Worm (Caenorhabditis elegans) whole organism, young adult: Measurements from ENCODE around the gene nhr-51.

Experiments used
- F57A8.1 ChIP-seq: fragments of 200-800 bp; sonication (Bioruptor generic); optimal IDR thresholded peaks from 2 replicates; lab custom pipeline; 2018; ENCODE audit warnings: mild to moderate bottlenecking, missing genetic modification characterization, moderate library complexity, missing compliant biosample characterization
- ceh-79 ChIP-seq: sonication (generic microtip); optimal IDR thresholded peaks from 2 replicates; lab custom pipeline; 2017; ENCODE audit warnings: mild to moderate bottlenecking, missing genetic modification characterization, missing compliant biosample characterization
- gei-17 ChIP-seq: fragments of 200-800 bp; sonication (Bioruptor generic); optimal IDR thresholded peaks from 2 replicates; lab custom pipeline; 2018; ENCODE audit warnings: mild to moderate bottlenecking, missing genetic modification characterization, missing compliant biosample characterization
- lsy-27 ChIP-seq: sonication (generic microtip); optimal IDR thresholded peaks from 2 replicates; lab custom pipeline; 2017; ENCODE audit warnings: missing genetic modification characterization, mild to moderate bottlenecking, missing compliant biosample characterization, antibody characterized with exemption, missing genotype, borderline replicate concordance; ENCODE audit not compliant: insufficient read depth
- mxl-1 ChIP-seq: sonication (generic microtip); optimal IDR thresholded peaks from 2 replicates; lab custom pipeline; 2016; ENCODE audit warnings: missing genetic modification characterization, missing compliant biosample characterization
- nfya-1 ChIP-seq: sonication (generic microtip); optimal IDR thresholded peaks from 2 replicates; lab custom pipeline; 2017; ENCODE audit warnings: antibody characterized with exemption, missing compliant biosample characterization, missing genetic modification characterization, borderline replicate concordance; ENCODE audit not compliant: insufficient read depth
- nfyb-1 ChIP-seq: fragments of 200-800 bp; sonication (Bioruptor generic); IDR thresholded peaks from 2 replicates; pipeline ENCODE4 v1.3.6; 2022; ENCODE audit warnings: missing genetic modification reagents, missing genetic modification characterization, missing compliant biosample characterization
- pha-4 ChIP-seq: fragments of 150-350 bp; sonication (generic microtip); optimal IDR thresholded peaks from 2 replicates; lab custom pipeline; 2014; ENCODE audit warnings: missing biosample characterization, missing genetic modification reagents, missing genetic modification characterization
- snpc-4 ChIP-seq, 5 experiments: fragments of 150-350 bp in 1 of 5; sonication (generic microtip) in 4 of 5; optimal IDR thresholded peaks; 2 replicates each; lab custom pipeline; 2014 to 2018; ENCODE audit warnings: missing genetic modification characterization in 5 of 5, missing biosample characterization in 3 of 5, antibody characterized with exemption in 2 of 5, mild to moderate bottlenecking in 2 of 5, missing compliant biosample characterization in 2 of 5, missing genotype in 2 of 5, moderate library complexity in 2 of 5, missing genetic modification reagents in 1 of 5
- tbp1 ChIP-seq: fragments of 200-800 bp; sonication (Bioruptor generic); optimal IDR thresholded peaks from 2 replicates; lab custom pipeline; 2018; ENCODE audit warnings: mild to moderate bottlenecking, missing genetic modification characterization, missing compliant biosample characterization

ce11 chrV:15673707-15674106, at the start of gene nhr-51:
- TF ChIP-seq pha-4 (tag; lab: Kevin White, UChicago), result no peak
- no peak for TF ChIP-seq tbp1 (GFP tag; lab: Kevin White, UChicago)
- TF ChIP-seq gei-17 (GFP tag; lab: Kevin White, UChicago), result no peak
- no peak for TF ChIP-seq ceh-79 (tag; lab: Kevin White, UChicago)
- TF ChIP-seq nfyb-1 (GFP tag; lab: Robert Waterston, UW), result no peak
- TF ChIP-seq mxl-1 (tag; lab: Kevin White, UChicago), result no peak
- no peak for TF ChIP-seq F57A8.1 (GFP tag; lab: Kevin White, UChicago)
- no peak for TF ChIP-seq nfya-1
- TF ChIP-seq snpc-4 (GFP tag; optimal IDR thresholded peaks at IDR 0.05; lab: Kevin White, UChicago), result no peak
- no peak for TF ChIP-seq snpc-4 (tag; optimal IDR thresholded peaks at IDR 0.05; lab: Kevin White, UChicago)
- TF ChIP-seq lsy-27 (tag; lab: Kevin White, UChicago), result no peak
